Worm (Caenorhabditis elegans) whole organism, L3 larva: ENCODE measurements around the gene F08D12.12.

Source experiments
- R02D3.7 ChIP-seq: fragments of 150-350 bp; optimal IDR thresholded peaks from 2 replicates; lab custom pipeline; 2014; ENCODE audit warnings: missing biosample characterization, missing genetic modification characterization
- ZK546.5 ChIP-seq: sonication (generic microtip); optimal IDR thresholded peaks from 2 replicates; lab custom pipeline; 2017; ENCODE audit warnings: missing biosample characterization, missing genetic modification characterization
- aly-2 ChIP-seq: fragments of 150-350 bp; optimal IDR thresholded peaks from 2 replicates; lab custom pipeline; 2014; ENCODE audit warnings: missing biosample characterization, missing genetic modification characterization
- ama-1 ChIP-seq: fragments of 150-350 bp; optimal IDR thresholded peaks from 2 replicates; lab custom pipeline; 2018
- ceh-16 ChIP-seq: sonication (generic microtip); optimal IDR thresholded peaks from 2 replicates; lab custom pipeline; 2017; ENCODE audit warnings: missing biosample characterization, missing genetic modification characterization
- ceh-28 ChIP-seq: fragments of 150-350 bp; optimal IDR thresholded peaks from 2 replicates; lab custom pipeline; 2014; ENCODE audit warnings: missing biosample characterization, missing genetic modification reagents, missing genetic modification characterization
- ceh-82 ChIP-seq: fragments of 150-350 bp; optimal IDR thresholded peaks from 2 replicates; lab custom pipeline; 2014; ENCODE audit warnings: missing biosample characterization, missing genetic modification characterization
- ceh-9 ChIP-seq: sonication (generic microtip); optimal IDR thresholded peaks from 2 replicates; lab custom pipeline; 2018; ENCODE audit warnings: missing biosample characterization, missing genetic modification characterization
- egl-27 ChIP-seq: sonication (generic microtip); optimal IDR thresholded peaks from 4 replicates; lab custom pipeline; 2017; ENCODE audit warnings: missing biosample characterization, missing genetic modification reagents, missing genetic modification characterization
- egl-5 ChIP-seq: fragments of 150-350 bp; optimal IDR thresholded peaks from 2 replicates; lab custom pipeline; 2017; ENCODE audit warnings: missing biosample characterization, missing genetic modification reagents, missing genetic modification characterization, inconsistent platforms
- elt-1 ChIP-seq: fragments of 150-350 bp; optimal IDR thresholded peaks from 2 replicates; lab custom pipeline; 2014; ENCODE audit warnings: missing biosample characterization, missing genetic modification characterization
- elt-2 ChIP-seq: sonication (generic microtip); optimal IDR thresholded peaks from 2 replicates; lab custom pipeline; 2016; ENCODE audit warnings: missing genetic modification reagents, mild to moderate bottlenecking, missing genetic modification characterization, missing compliant biosample characterization
- elt-3 ChIP-seq, 3 experiments: fragments of 150-350 bp in 1 of 3; sonication (generic microtip) in 2 of 3; optimal IDR thresholded peaks; 2 replicates in 2 of 3; 4 replicates in 1 of 3; lab custom pipeline; 2014 to 2017; ENCODE audit warnings: missing biosample characterization in 3 of 3, missing genetic modification characterization in 3 of 3
- eor-1 ChIP-seq, 2 experiments: fragments of 150-350 bp; optimal IDR thresholded peaks; 2 replicates each; lab custom pipeline; 2014 to 2018; ENCODE audit warnings: missing biosample characterization in 2 of 2, missing genetic modification characterization in 2 of 2
- fkh-10 ChIP-seq: sonication (generic microtip); optimal IDR thresholded peaks from 2 replicates; lab custom pipeline; 2017; ENCODE audit warnings: missing biosample characterization, missing genetic modification reagents, missing genetic modification characterization
- fkh-2 ChIP-seq: fragments of 150-350 bp; optimal IDR thresholded peaks from 2 replicates; lab custom pipeline; 2014; ENCODE audit warnings: missing biosample characterization, missing genetic modification reagents, missing genetic modification characterization
- hmg-11 ChIP-seq: sonication (generic microtip); optimal IDR thresholded peaks from 2 replicates; lab custom pipeline; 2016; ENCODE audit warnings: missing genetic modification characterization, missing compliant biosample characterization
- jun-1 ChIP-seq: fragments of 150-350 bp; optimal IDR thresholded peaks from 2 replicates; lab custom pipeline; 2014; ENCODE audit warnings: missing biosample characterization, missing genetic modification reagents, missing genetic modification characterization
- lin-15B ChIP-seq: fragments of 150-350 bp; optimal IDR thresholded peaks from 2 replicates; lab custom pipeline; 2014; ENCODE audit warnings: missing biosample characterization, missing genetic modification characterization
- lin-39 ChIP-seq: fragments of 150-350 bp; optimal IDR thresholded peaks from 2 replicates; lab custom pipeline; 2018; ENCODE audit warnings: missing biosample characterization, missing genetic modification reagents, missing genetic modification characterization
- lsy-12 ChIP-seq: sonication (generic microtip); optimal IDR thresholded peaks from 2 replicates; lab custom pipeline; 2016; ENCODE audit warnings: mild to moderate bottlenecking, missing genetic modification characterization, missing compliant biosample characterization
- mdl-1 ChIP-seq: fragments of 150-350 bp; optimal IDR thresholded peaks from 2 replicates; lab custom pipeline; 2014; ENCODE audit warnings: missing biosample characterization, missing genetic modification characterization
- mml-1 ChIP-seq: fragments of 150-350 bp; sonication (generic microtip); optimal IDR thresholded peaks from 3 replicates; lab custom pipeline; 2014; ENCODE audit warnings: missing biosample characterization, missing genetic modification characterization
- nfya-1 ChIP-seq: sonication (generic microtip); optimal IDR thresholded peaks from 2 replicates; lab custom pipeline; 2017; ENCODE audit warnings: missing genetic modification characterization, mild to moderate bottlenecking, missing compliant biosample characterization, antibody characterized with exemption, moderate library complexity; ENCODE audit not compliant: insufficient read depth
- nhr-11 ChIP-seq: fragments of 150-350 bp; optimal IDR thresholded peaks from 2 replicates; lab custom pipeline; 2014; ENCODE audit warnings: missing biosample characterization, missing genetic modification characterization
- nhr-12 ChIP-seq: fragments of 150-350 bp; optimal IDR thresholded peaks from 2 replicates; lab custom pipeline; 2014; ENCODE audit warnings: missing biosample characterization, missing genetic modification characterization
- nhr-237 ChIP-seq: fragments of 150-350 bp; optimal IDR thresholded peaks from 2 replicates; lab custom pipeline; 2014; ENCODE audit warnings: missing biosample characterization, missing genetic modification characterization
- nhr-28 ChIP-seq: fragments of 150-350 bp; optimal IDR thresholded peaks from 2 replicates; lab custom pipeline; 2014; ENCODE audit warnings: missing biosample characterization, missing genetic modification characterization
- nhr-43 ChIP-seq: sonication (generic microtip); optimal IDR thresholded peaks from 2 replicates; lab custom pipeline; 2016; ENCODE audit warnings: mild to moderate bottlenecking, missing genetic modification characterization, missing compliant biosample characterization; ENCODE audit not compliant: poor library complexity, severe bottlenecking
- nhr-67 ChIP-seq: fragments of 150-350 bp; optimal IDR thresholded peaks from 2 replicates; lab custom pipeline; 2014; ENCODE audit warnings: missing biosample characterization, missing genetic modification characterization
- pha-4 ChIP-seq: fragments of 150-350 bp; optimal IDR thresholded peaks from 2 replicates; lab custom pipeline; 2014; ENCODE audit warnings: missing biosample characterization, missing genetic modification reagents, missing genetic modification characterization
- sea-2 ChIP-seq: fragments of 150-350 bp; sonication (generic microtip); optimal IDR thresholded peaks from 4 replicates; lab custom pipeline; 2014; ENCODE audit warnings: missing biosample characterization, missing genetic modification reagents, missing genetic modification characterization
- skn-1 ChIP-seq: fragments of 150-350 bp; optimal IDR thresholded peaks from 2 replicates; lab custom pipeline; 2014; ENCODE audit warnings: missing biosample characterization, missing genetic modification characterization
- snpc-4 ChIP-seq: fragments of 150-350 bp; optimal IDR thresholded peaks from 2 replicates; lab custom pipeline; 2014; ENCODE audit warnings: missing biosample characterization, missing genetic modification characterization
- unc-62 ChIP-seq: fragments of 150-350 bp; sonication (generic microtip); optimal IDR thresholded peaks from 4 replicates; lab custom pipeline; 2014; ENCODE audit warnings: missing biosample characterization, missing genetic modification reagents, missing genetic modification characterization
- ztf-11 ChIP-seq: fragments of 150-350 bp; optimal IDR thresholded peaks from 2 replicates; lab custom pipeline; 2014; ENCODE audit warnings: missing biosample characterization, missing genetic modification characterization
- ztf-4 ChIP-seq: fragments of 150-350 bp; optimal IDR thresholded peaks from 2 replicates; lab custom pipeline; 2014; ENCODE audit warnings: missing biosample characterization, missing genetic modification characterization

The F08D12.12 gene

DNA sequence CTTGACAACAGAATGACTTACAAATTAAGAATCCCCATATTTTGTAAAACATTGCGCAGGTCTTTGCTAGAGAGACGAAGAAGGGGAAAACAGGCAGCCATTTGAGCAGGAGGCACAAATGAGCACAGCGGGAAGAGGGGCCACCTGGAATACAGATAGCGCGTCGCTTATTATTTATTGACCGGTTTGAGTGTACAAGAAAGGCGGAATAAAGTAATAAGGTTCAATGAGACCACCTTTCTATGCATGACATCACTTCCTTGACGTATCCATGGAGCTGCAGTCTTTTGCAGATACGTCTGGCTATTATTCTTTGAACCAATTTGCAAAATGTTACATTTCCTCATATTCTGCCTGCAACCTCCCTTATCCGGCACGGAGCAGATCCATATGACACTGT is 12.0 kb downstream of the F08D12.12 start, which contains the start of gene fbxb-111:
TSS of gene fbxb-111 (minus strand) at position 101 of the 400 bp plus-strand sequence.
- TF ChIP-seq ceh-9 (tag; lab: Kevin White, UChicago) = no peak
- no peak for TF ChIP-seq nhr-11 (tag; lab: Kevin White, UChicago)
- no peak for TF ChIP-seq elt-1 (tag; lab: Kevin White, UChicago)
- TF ChIP-seq ztf-4 (tag; lab: Kevin White, UChicago) = no peak
- TF ChIP-seq hmg-11 = no peak

- TF ChIP-seq lin-39 (tag; lab: Kevin White, UChicago) (no peak), elt-3 (tag; optimal IDR thresholded peaks at IDR 0.05; lab: Kevin White, UChicago) (no peak), fkh-2 (no peak), nhr-67 (tag; lab: Kevin White, UChicago) (no peak), nhr-11 (tag; lab: Kevin White, UChicago) (no peak), ceh-16 (tag; lab: Kevin White, UChicago) (no peak), lsy-12 (tag; lab: Kevin White, UChicago) (no peak), R02D3.7 (tag; lab: Kevin White, UChicago) (no peak)
- TF ChIP-seq, all 47 proteins: peak for 0
Measured at ce11 chrII:2773534-2773933, 13.3 kb downstream of the F08D12.12 start, which contains the start of gene sdz-9. Gene sdz-9 (minus strand): TSS chrII:2773634.

- no peak for TF ChIP-seq nhr-43 (tag; lab: Kevin White, UChicago)
- no peak for TF ChIP-seq ceh-9 (tag; lab: Kevin White, UChicago)
- no peak for TF ChIP-seq elt-2 (tag; lab: Kevin White, UChicago)
- no peak for TF ChIP-seq mdl-1 (tag; lab: Kevin White, UChicago)
- no peak for TF ChIP-seq sea-2 (GFP tag; lab: Kevin White, UChicago)
- no peak for TF ChIP-seq jun-1 (tag; lab: Kevin White, UChicago)
- TF ChIP-seq nhr-67 (tag; lab: Kevin White, UChicago) = no peak
- no peak for TF ChIP-seq R02D3.7 (tag; lab: Kevin White, UChicago)
- TF ChIP-seq hmg-11 = no peak
- no peak for TF ChIP-seq unc-62
- TF ChIP-seq ztf-11 (tag; lab: Kevin White, UChicago) = no peak
- no peak for TF ChIP-seq snpc-4
- no peak for TF ChIP-seq lin-15B (tag; lab: Kevin White, UChicago)
- no peak for TF ChIP-seq ZK546.5
- no peak for TF ChIP-seq pha-4 (tag; lab: Kevin White, UChicago)
- no peak for TF ChIP-seq aly-2 (tag; lab: Kevin White, UChicago)
- no peak for TF ChIP-seq egl-5 (tag; lab: Kevin White, UChicago)
Measured at ce11 chrII:2772166-2772565, 14.7 kb downstream of the F08D12.12 start, which contains the start of gene sdz-10. Gene sdz-10 (minus strand): TSS chrII:2772266.

DNA sequence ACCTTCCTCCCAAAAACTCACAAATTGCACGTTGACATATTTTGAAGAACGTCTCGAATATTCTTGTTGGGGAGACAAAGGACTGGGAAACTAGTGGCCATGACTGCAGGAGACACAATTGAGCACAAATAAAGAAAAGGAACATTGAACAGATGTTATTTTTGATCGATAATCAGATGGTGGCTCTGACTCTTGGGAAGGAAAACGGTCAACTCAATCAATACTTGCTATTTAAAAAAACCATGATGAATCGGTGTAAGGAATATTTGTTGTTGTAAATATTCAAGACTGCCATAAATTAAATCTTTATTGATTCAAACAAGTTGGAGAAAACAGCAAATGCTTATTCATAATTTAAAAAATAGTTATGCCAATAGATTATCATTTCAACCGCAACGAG is 16.1 kb downstream of the F08D12.12 start, which contains the start of gene fbxb-105:
TSS of gene fbxb-105 (minus strand) at position 101 of the 400 bp plus-strand sequence.
- TF ChIP-seq skn-1 (tag; lab: Kevin White, UChicago) (no peak), ceh-28 (tag; lab: Kevin White, UChicago) (no peak), mdl-1 (tag; lab: Kevin White, UChicago) (no peak), ama-1 (lab: Kevin White, UChicago) (no peak), nhr-12 (tag; lab: Kevin White, UChicago) (no peak), elt-1 (tag; lab: Kevin White, UChicago) (no peak), lin-15B (tag; lab: Kevin White, UChicago) (no peak), nfya-1 (no peak), lin-39 (tag; lab: Kevin White, UChicago) (no peak), aly-2 (tag; lab: Kevin White, UChicago) (no peak), ceh-82 (tag; lab: Kevin White, UChicago) (no peak), nhr-43 (tag; lab: Kevin White, UChicago) (no peak), lsy-12 (tag; lab: Kevin White, UChicago) (no peak), jun-1 (tag; lab: Kevin White, UChicago) (no peak), mml-1 (tag; lab: Kevin White, UChicago) (no peak), ZK546.5 (no peak), elt-3 (tag; optimal IDR thresholded peaks at IDR 0.05; lab: Kevin White, UChicago) (no peak), nhr-237 (no peak), sea-2 (GFP tag; lab: Kevin White, UChicago) (no peak), ceh-9 (tag; lab: Kevin White, UChicago) (no peak)

DNA sequence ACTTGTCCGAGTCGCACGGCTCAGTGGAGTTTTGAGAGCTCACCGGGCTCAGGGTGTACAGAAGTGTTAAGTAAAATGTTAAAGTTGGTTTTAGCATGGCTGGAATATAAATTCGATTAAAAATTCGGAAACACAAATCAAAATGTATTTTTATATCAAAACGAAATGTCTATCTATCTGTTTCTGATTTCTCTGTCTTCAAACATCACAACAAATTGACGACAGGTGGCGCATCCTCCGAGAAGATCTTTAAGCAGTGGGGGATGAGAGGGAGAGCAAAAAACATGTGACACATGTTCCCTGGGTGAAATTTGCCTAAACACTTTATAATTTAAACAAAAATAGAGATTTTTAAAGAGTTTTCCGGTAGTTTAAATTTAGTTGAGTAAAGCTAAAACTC is 17.9 kb downstream of the F08D12.12 start, which contains the start of gene F08D12.7:
TSS of gene F08D12.7 (minus strand) at position 101 of the 400 bp plus-strand sequence.
- TF ChIP-seq nhr-43 (tag; lab: Kevin White, UChicago) (no peak), elt-3 (tag; optimal IDR thresholded peaks at IDR 0.05; lab: Kevin White, UChicago) (no peak), mdl-1 (tag; lab: Kevin White, UChicago) (no peak), ceh-28 (tag; lab: Kevin White, UChicago) (no peak), lin-39 (tag; lab: Kevin White, UChicago) (no peak), ama-1 (lab: Kevin White, UChicago) (no peak), ZK546.5 (no peak), fkh-10 (GFP tag; lab: Kevin White, UChicago) (no peak), nfya-1 (no peak), unc-62 (no peak), eor-1 (tag; optimal IDR thresholded peaks at IDR 0.05; lab: Kevin White, UChicago) (no peak), R02D3.7 (tag; lab: Kevin White, UChicago) (no peak), ceh-82 (tag; lab: Kevin White, UChicago) (no peak), egl-5 (tag; lab: Kevin White, UChicago) (no peak), nhr-28 (tag; lab: Kevin White, UChicago) (no peak), egl-27 (tag; lab: Kevin White, UChicago) (no peak), snpc-4 (no peak)
